Worm (Caenorhabditis elegans): Measurements from ENCODE around the gene bpl-1.

The bpl-1 gene

ce11 chrII:6288104-6288503, 14.1 kb downstream of the bpl-1 start (continued):
- TF ChIP-seq dsc-1 (tag; optimal IDR thresholded peaks at IDR 0.05) = no peak
- no peak for TF ChIP-seq C16A3.4 (tag; optimal IDR thresholded peaks at IDR 0.05)
- TF ChIP-seq lin-13 (GFP tag; optimal IDR thresholded peaks at IDR 0.05) = no peak
- TF ChIP-seq efl-3 (GFP tag; optimal IDR thresholded peaks at IDR 0.05) = no peak
- TF ChIP-seq nhr-77 (tag; optimal IDR thresholded peaks at IDR 0.05) = no peak
- TF ChIP-seq tlp-1 (tag; optimal IDR thresholded peaks at IDR 0.05) = no peak
- no peak for TF ChIP-seq fos-1 (tag; optimal IDR thresholded peaks at IDR 0.05)
- peak; percentile 5 for TF ChIP-seq swsn-7 (tag; optimal IDR thresholded peaks at IDR 0.05)
- peak; percentile 87 for TF ChIP-seq ceh-8 (GFP tag; optimal IDR thresholded peaks at IDR 0.05)
- TF ChIP-seq mef-2 (tag; optimal IDR thresholded peaks at IDR 0.05) = no peak

ce11 chrII:6290047-6290582, 16.1 kb downstream of the bpl-1 start, which contains the start of gene upb-1:
TSS of gene upb-1 (minus strand) at chrII:6290097.
- TF ChIP-seq fkh-4 (tag; optimal IDR thresholded peaks at IDR 0.05; ENCODE audit: borderline replicate concordance) = no peak
- peak; percentile 7 for TF ChIP-seq swsn-7 (tag; optimal IDR thresholded peaks at IDR 0.05)
- TF ChIP-seq isw-1 (GFP tag; IDR thresholded peaks at IDR 0.05) = no peak
- TF ChIP-seq efl-1 (optimal IDR thresholded peaks at IDR 0.05) = peak in 1 of 2 experiments; percentile 24
- no peak for TF ChIP-seq efl-1 (GFP tag; optimal IDR thresholded peaks at IDR 0.05 in 1 of 2)
- TF ChIP-seq snu-23 (GFP tag; optimal IDR thresholded peaks at IDR 0.05) = peak; percentile 55
- no peak for TF ChIP-seq nhr-12 (tag; optimal IDR thresholded peaks at IDR 0.05)
- no peak for TF ChIP-seq pag-3 (tag; optimal IDR thresholded peaks at IDR 0.05; ENCODE audit: borderline replicate concordance, insufficient read depth)
- TF ChIP-seq grh-1 (GFP tag; IDR thresholded peaks at IDR 0.05) = no peak
- TF ChIP-seq aha-1 (tag; optimal IDR thresholded peaks at IDR 0.05) = no peak
- TF ChIP-seq nhr-19 (GFP tag; conservative IDR thresholded peaks at IDR 0.05) = peak; percentile 64
- peak; percentile 21 for TF ChIP-seq mep-1 (tag; optimal IDR thresholded peaks at IDR 0.05)
- peak; percentile 42 to 67 for TF ChIP-seq lsy-2 (tag; optimal IDR thresholded peaks at IDR 0.05)
- peak; percentile 62 for TF ChIP-seq rnt-1 (tag; optimal IDR thresholded peaks at IDR 0.05)
- TF ChIP-seq blmp-1 (tag; optimal IDR thresholded peaks at IDR 0.05) = peak; percentile 52
- TF ChIP-seq hlh-4 (tag; optimal IDR thresholded peaks at IDR 0.05) = no peak
- TF ChIP-seq pax-3 (tag; optimal IDR thresholded peaks at IDR 0.05) = no peak
- TF ChIP-seq ztf-11 (tag; optimal IDR thresholded peaks at IDR 0.05) = no peak
- TF ChIP-seq nhr-84 (tag; optimal IDR thresholded peaks at IDR 0.05) = no peak
- TF ChIP-seq elt-2 (tag; optimal IDR thresholded peaks at IDR 0.05) = peak; percentile 32
- TF ChIP-seq efl-3 (GFP tag; optimal IDR thresholded peaks at IDR 0.05) = no peak
- peak; percentile 72 for TF ChIP-seq lin-14 (GFP tag; optimal IDR thresholded peaks at IDR 0.05)
- no peak for TF ChIP-seq dsc-1 (tag; optimal IDR thresholded peaks at IDR 0.05)
- TF ChIP-seq mdl-1 (tag; optimal IDR thresholded peaks at IDR 0.05) = peak in 1 of 2 experiments; percentile 64
- TF ChIP-seq unc-130 (tag; optimal IDR thresholded peaks at IDR 0.05) = peak; percentile 39
- peak; percentile 3 for TF ChIP-seq nhr-47 (tag; optimal IDR thresholded peaks at IDR 0.05)
- TF ChIP-seq nhr-71 (tag; optimal IDR thresholded peaks at IDR 0.05) = peak; percentile 82
- peak; percentile 52 for TF ChIP-seq nhr-20 (tag; optimal IDR thresholded peaks at IDR 0.05)
- TF ChIP-seq unc-62 (GFP tag; optimal IDR thresholded peaks at IDR 0.05) = no peak

- TF ChIP-seq hpl-2 (GFP tag; optimal IDR thresholded peaks at IDR 0.05) = no peak
- no peak for TF ChIP-seq Y116A8C.19 (tag; optimal IDR thresholded peaks at IDR 0.05; ENCODE audit: borderline replicate concordance)
- no peak for TF ChIP-seq nhr-90 (tag; optimal IDR thresholded peaks at IDR 0.05; ENCODE audit: poor library complexity)
- TF ChIP-seq nhr-85 (tag) = no peak
- no peak for TF ChIP-seq hlh-4 (tag; optimal IDR thresholded peaks at IDR 0.05)
- no peak for TF ChIP-seq egl-27 (tag; optimal IDR thresholded peaks at IDR 0.05)
These were observed 18.5 kb downstream of the bpl-1 start, which contains the start of gene nyn-3 for ce11 chrII:6292527-6292926. TSS of gene nyn-3 (minus strand) at chrII:6292627.

Data from whole organism, L1 larva.